Fruit fly (Drosophila melanogaster): Measurements from ENCODE around the gene CG2839.

The CG2839 gene

dm6 chr2L:646523-646922 is 21.1 kb downstream of the CG2839 start:
- TF ChIP-seq CG8478 (optimal IDR thresholded peaks at IDR 0.05), result no peak
- no peak for TF ChIP-seq Dll (optimal IDR thresholded peaks at IDR 0.05)
- no peak for TF ChIP-seq psq (optimal IDR thresholded peaks at IDR 0.05)
- no peak for TF ChIP-seq EcR (GFP tag; optimal IDR thresholded peaks at IDR 0.05)
- TF ChIP-seq usp (GFP tag; optimal IDR thresholded peaks at IDR 0.05), result no peak
- no peak for TF ChIP-seq pan (optimal IDR thresholded peaks at IDR 0.05)

- TF ChIP-seq psq (optimal IDR thresholded peaks at IDR 0.05), result no peak
- TF ChIP-seq pan (optimal IDR thresholded peaks at IDR 0.05), result no peak
- TF ChIP-seq EcR (GFP tag; optimal IDR thresholded peaks at IDR 0.05), result no peak
- no peak for TF ChIP-seq CG8478 (optimal IDR thresholded peaks at IDR 0.05)
- TF ChIP-seq usp (GFP tag; optimal IDR thresholded peaks at IDR 0.05), result no peak
- TF ChIP-seq Dll (optimal IDR thresholded peaks at IDR 0.05), result no peak
Observed at dm6 chr2L:647592-647991, 22.1 kb downstream of the CG2839 start.

DNA sequence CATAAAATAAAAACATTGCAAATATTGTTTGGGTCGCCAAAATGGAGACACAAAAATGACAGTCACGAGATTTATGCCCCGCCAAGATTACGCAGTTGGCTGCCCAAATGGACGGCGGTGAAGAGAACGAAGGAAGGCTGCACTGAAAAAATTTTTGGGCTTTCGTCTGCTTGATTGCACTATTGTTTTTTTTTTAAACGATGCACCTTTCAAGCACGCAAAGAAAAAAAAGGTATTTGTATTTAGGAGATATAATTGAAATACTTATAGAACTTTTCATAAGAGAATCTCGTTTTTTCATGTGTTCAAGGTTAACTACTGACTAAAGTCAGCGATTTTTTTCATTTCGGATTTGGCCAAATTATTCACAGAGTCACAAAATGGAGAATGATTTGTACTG is 25.4 kb downstream of the CG2839 start:
- TF ChIP-seq CG8478 (optimal IDR thresholded peaks at IDR 0.05) (no peak), Dll (optimal IDR thresholded peaks at IDR 0.05) (no peak), EcR (GFP tag; optimal IDR thresholded peaks at IDR 0.05) (no peak), pan (optimal IDR thresholded peaks at IDR 0.05) (no peak), usp (GFP tag; optimal IDR thresholded peaks at IDR 0.05) (no peak), psq (optimal IDR thresholded peaks at IDR 0.05) (no peak)

DNA sequence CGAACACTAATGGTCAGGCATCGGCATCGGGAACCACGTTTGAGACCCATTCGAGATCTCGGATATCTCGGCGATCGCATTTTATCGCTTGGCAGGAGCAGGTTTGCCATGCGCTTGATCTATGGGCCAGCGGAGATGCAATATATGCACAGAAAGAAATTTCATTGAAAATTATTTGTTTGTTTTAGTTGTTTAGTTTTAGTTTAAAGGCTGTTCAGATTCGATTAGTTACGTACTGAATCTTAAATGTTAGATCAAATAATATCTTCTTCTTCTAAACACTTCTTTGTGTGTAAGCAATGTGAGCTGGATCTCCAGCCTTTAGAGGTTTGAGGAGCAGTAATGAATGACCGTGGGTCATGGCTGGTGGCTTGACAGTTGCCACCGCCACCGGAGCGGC is 28.3 kb downstream of the CG2839 start:
- no peak for TF ChIP-seq psq (optimal IDR thresholded peaks at IDR 0.05)

dm6 chr2L:658007-658406 is 32.6 kb downstream of the CG2839 start:
- no peak for TF ChIP-seq usp (GFP tag; optimal IDR thresholded peaks at IDR 0.05)
- TF ChIP-seq psq (optimal IDR thresholded peaks at IDR 0.05), result no peak
- no peak for TF ChIP-seq EcR (GFP tag; optimal IDR thresholded peaks at IDR 0.05)
- no peak for TF ChIP-seq pan (optimal IDR thresholded peaks at IDR 0.05)
- TF ChIP-seq Dll (optimal IDR thresholded peaks at IDR 0.05), result no peak
- TF ChIP-seq CG8478 (optimal IDR thresholded peaks at IDR 0.05), result no peak

DNA sequence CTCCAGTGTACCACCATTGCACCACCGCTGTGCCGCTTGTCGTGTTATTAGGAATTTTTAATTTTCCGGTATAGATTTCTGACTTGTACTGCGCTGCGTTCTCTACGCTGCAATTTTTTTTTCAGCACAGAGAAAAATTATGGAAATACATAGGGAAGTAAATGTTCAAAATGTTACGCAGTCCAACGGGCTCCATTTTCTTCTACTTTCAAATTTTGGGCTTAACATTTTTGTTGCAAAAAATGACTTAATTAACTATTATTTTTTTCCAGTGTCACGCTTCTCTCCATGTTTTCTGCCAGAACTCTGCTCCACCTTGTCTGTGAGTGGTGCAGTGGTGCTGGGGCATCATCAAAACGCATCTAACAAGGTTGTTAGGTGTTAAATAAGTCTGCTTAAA is 35.5 kb downstream of the CG2839 start:
- no peak for TF ChIP-seq CG8478 (optimal IDR thresholded peaks at IDR 0.05)
- TF ChIP-seq EcR (GFP tag; optimal IDR thresholded peaks at IDR 0.05), result no peak
- TF ChIP-seq pan (optimal IDR thresholded peaks at IDR 0.05), result no peak
- TF ChIP-seq Dll (optimal IDR thresholded peaks at IDR 0.05), result no peak
- no peak for TF ChIP-seq usp (GFP tag; optimal IDR thresholded peaks at IDR 0.05)
- no peak for TF ChIP-seq psq (optimal IDR thresholded peaks at IDR 0.05)

DNA sequence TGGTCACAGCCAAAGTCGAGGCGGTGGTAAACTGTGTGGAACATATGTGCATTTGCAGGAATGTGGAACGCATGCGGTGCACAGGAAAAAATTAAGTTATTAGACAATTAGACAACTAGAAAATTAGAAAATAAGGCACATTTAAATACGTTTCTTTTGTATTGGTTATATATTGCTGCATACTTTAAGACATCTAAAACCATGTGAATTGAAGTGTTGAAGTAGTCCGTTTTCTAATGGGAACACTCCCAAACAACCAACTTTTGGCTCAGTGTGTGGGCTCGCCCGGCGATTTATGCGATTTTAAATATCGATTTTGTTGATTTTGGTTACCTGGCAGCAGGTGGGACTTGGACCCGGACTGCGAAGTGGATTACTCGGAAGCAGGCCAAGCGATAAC is 38.9 kb downstream of the CG2839 start:
- TF ChIP-seq EcR (GFP tag; optimal IDR thresholded peaks at IDR 0.05) (no peak), usp (GFP tag; optimal IDR thresholded peaks at IDR 0.05) (no peak), pan (optimal IDR thresholded peaks at IDR 0.05) (no peak), Dll (optimal IDR thresholded peaks at IDR 0.05) (no peak), psq (optimal IDR thresholded peaks at IDR 0.05) (no peak), CG8478 (optimal IDR thresholded peaks at IDR 0.05) (no peak)

- no peak for TF ChIP-seq pan (optimal IDR thresholded peaks at IDR 0.05)
- TF ChIP-seq CG8478 (optimal IDR thresholded peaks at IDR 0.05), result no peak
- TF ChIP-seq Dll (optimal IDR thresholded peaks at IDR 0.05), result no peak
- TF ChIP-seq EcR (GFP tag; optimal IDR thresholded peaks at IDR 0.05), result no peak
- no peak for TF ChIP-seq usp (GFP tag; optimal IDR thresholded peaks at IDR 0.05)
- no peak for TF ChIP-seq psq (optimal IDR thresholded peaks at IDR 0.05)
Observed at dm6 chr2L:668948-669581, 43.6 kb downstream of the CG2839 start.

dm6 chr2L:670771-671170 is 45.3 kb downstream of the CG2839 start:
- TF ChIP-seq CG8478 (optimal IDR thresholded peaks at IDR 0.05) (no peak), usp (GFP tag; optimal IDR thresholded peaks at IDR 0.05) (no peak), EcR (GFP tag; optimal IDR thresholded peaks at IDR 0.05) (no peak), psq (optimal IDR thresholded peaks at IDR 0.05) (no peak), pan (optimal IDR thresholded peaks at IDR 0.05) (no peak), Dll (optimal IDR thresholded peaks at IDR 0.05) (no peak)

DNA sequence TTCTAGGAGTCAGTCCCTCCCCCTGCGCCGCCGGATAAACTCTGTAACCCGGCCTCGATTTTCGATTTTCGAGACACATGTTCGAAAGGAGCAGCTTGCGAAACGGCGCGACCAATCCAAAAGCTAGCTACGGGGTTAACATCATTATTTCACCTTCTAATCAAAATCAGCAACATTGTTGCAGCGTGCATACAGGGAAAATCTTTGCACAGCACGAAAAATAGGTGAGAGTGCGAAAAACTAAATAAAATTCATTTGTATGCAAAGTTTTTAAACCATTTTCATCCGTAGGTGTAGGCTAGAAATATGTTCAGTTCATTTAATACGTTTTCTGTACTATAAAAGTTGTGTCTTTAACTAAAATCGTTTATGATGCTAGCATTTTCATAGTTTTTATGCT is 46.8 kb downstream of the CG2839 start:
- TF ChIP-seq EcR (GFP tag; optimal IDR thresholded peaks at IDR 0.05) (no peak), usp (GFP tag; optimal IDR thresholded peaks at IDR 0.05) (no peak), psq (optimal IDR thresholded peaks at IDR 0.05) (no peak), Dll (optimal IDR thresholded peaks at IDR 0.05) (no peak), pan (optimal IDR thresholded peaks at IDR 0.05) (no peak), CG8478 (optimal IDR thresholded peaks at IDR 0.05) (no peak)

DNA sequence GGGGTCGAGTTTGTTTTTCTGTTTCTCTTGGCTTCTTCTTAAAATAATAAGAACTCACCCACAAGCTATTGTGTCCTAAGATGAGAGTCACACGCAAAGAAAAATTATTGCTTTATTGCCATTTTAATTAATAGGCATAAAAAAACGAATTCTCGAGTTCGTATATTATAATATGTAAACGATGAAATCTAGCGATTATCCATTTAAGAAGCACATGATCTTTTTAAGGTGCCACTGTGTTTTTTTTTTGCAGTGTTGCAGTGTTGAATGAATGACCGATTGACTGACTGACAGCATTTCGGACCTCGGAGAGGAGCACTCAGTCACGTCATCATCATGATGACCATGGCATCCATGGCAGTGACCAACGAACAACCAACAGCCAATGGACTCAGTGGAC is 49.5 kb downstream of the CG2839 start:
- TF ChIP-seq usp (GFP tag; optimal IDR thresholded peaks at IDR 0.05) (no peak), EcR (GFP tag; optimal IDR thresholded peaks at IDR 0.05) (no peak), psq (optimal IDR thresholded peaks at IDR 0.05) (no peak), pan (optimal IDR thresholded peaks at IDR 0.05) (no peak), CG8478 (optimal IDR thresholded peaks at IDR 0.05) (no peak), Dll (optimal IDR thresholded peaks at IDR 0.05) (no peak)
